Worm (Caenorhabditis elegans): Measurements from ENCODE around the gene unc-104.
A peak's percentile ranks its signal among the peaks of the same experiment; 100 is the strongest.

The unc-104 gene

ce11 chrII:6994677-6995076 lies at the start of gene unc-104:
TSS of gene unc-104 (plus strand) at chrII:6994987.
- peak; percentile 89 for TF ChIP-seq unc-42 (tag; optimal IDR thresholded peaks at IDR 0.05)
- no peak for TF ChIP-seq lim-6 (tag; optimal IDR thresholded peaks at IDR 0.05)

DNA sequence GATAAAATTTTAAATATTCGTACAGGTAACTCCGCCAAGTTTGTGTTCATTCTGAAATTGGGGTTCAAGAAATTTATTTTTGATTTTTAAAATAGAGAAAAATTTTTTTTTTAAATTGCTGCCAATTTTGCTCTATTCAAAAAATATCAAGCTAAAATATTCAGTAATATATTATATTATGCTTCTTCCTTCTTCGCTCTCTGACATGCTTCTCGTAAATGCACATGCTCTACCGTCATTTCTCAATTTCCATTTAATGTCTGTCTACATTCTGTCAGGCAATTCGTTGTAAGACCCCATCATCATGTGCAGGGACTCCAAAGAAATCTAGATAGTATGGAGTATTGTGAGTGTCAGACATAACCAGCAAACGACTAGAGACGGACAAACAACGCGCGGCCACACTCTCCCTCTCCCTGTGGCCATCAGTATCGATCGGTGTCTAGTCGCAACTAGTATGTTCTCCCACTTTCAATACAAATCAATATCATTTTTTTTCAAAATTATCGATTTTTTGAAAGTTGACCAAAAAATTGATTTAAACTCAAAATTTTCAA lies 43.5 kb upstream of the unc-104 start, which contains the start of the genes malt-1 and ceh-38:
malt-1 (minus strand) TSS at position 51 of the 557 bp plus-strand sequence.
ceh-38 (plus strand) TSS at position 277 of the 557 bp plus-strand sequence.
- TF ChIP-seq K02D7.2 (tag; optimal IDR thresholded peaks at IDR 0.05) (no peak), gmeb-2 (tag; optimal IDR thresholded peaks at IDR 0.05) (no peak), hlh-15 (tag; optimal IDR thresholded peaks at IDR 0.05) (no peak), mec-3 (tag; optimal IDR thresholded peaks at IDR 0.05; ENCODE audit: borderline replicate concordance) (no peak), dve-1 (tag; optimal IDR thresholded peaks at IDR 0.05) (peak; percentile 68), ama-1 (optimal IDR thresholded peaks at IDR 0.05) (no peak), ceh-19 (GFP tag; optimal IDR thresholded peaks at IDR 0.05) (peak; percentile 56), ets-4 (tag; optimal IDR thresholded peaks at IDR 0.05) (peak; percentile 19), ceh-18 (tag; optimal IDR thresholded peaks at IDR 0.05) (peak; percentile 80), ztf-16 (tag; optimal IDR thresholded peaks at IDR 0.05) (no peak), nfya-1 (tag; optimal IDR thresholded peaks at IDR 0.05) (peak; percentile 93), ceh-2 (tag; optimal IDR thresholded peaks at IDR 0.05) (peak; percentile 56), pha-2 (tag; optimal IDR thresholded peaks at IDR 0.05) (no peak), pag-3 (tag; optimal IDR thresholded peaks at IDR 0.05; ENCODE audit: borderline replicate concordance) (no peak), ceh-24 (tag; optimal IDR thresholded peaks at IDR 0.05) (no peak), Y22D7AL.16 (tag; optimal IDR thresholded peaks at IDR 0.05) (no peak), ceh-14 (tag; optimal IDR thresholded peaks at IDR 0.05) (peak; percentile 36), ttx-3 (tag; optimal IDR thresholded peaks at IDR 0.05) (no peak), C38D4.7 (GFP tag; optimal IDR thresholded peaks at IDR 0.05) (no peak), ceh-22 (tag; optimal IDR thresholded peaks at IDR 0.05) (no peak), tbx-2 (tag; optimal IDR thresholded peaks at IDR 0.05) (peak; percentile 84), dmd-4 (tag; optimal IDR thresholded peaks at IDR 0.05; ENCODE audit: borderline replicate concordance) (no peak), rnt-1 (tag; optimal IDR thresholded peaks at IDR 0.05) (peak; percentile 51), unc-42 (tag; optimal IDR thresholded peaks at IDR 0.05) (peak; percentile 86), hlh-13 (GFP tag; optimal IDR thresholded peaks at IDR 0.05) (no peak), sox-2 (GFP tag; IDR thresholded peaks at IDR 0.05) (no peak), pqm-1 (tag; optimal IDR thresholded peaks at IDR 0.05) (no peak), unc-55 (GFP tag; optimal IDR thresholded peaks at IDR 0.05) (peak; percentile 82), nhr-11 (tag; optimal IDR thresholded peaks at IDR 0.05) (no peak), hlh-30 (tag; optimal IDR thresholded peaks at IDR 0.05; ENCODE audit: insufficient read depth) (peak; percentile 92), pha-4 (tag; optimal IDR thresholded peaks at IDR 0.05) (no peak), elt-4 (tag; optimal IDR thresholded peaks at IDR 0.05) (no peak), eyg-1 (tag; optimal IDR thresholded peaks at IDR 0.05) (no peak), pax-1 (tag; optimal IDR thresholded peaks at IDR 0.05) (peak; percentile 69), odd-2 (tag; optimal IDR thresholded peaks at IDR 0.05) (no peak), fkh-10 (GFP tag; optimal IDR thresholded peaks at IDR 0.05) (peak; percentile 3), unc-3 (GFP tag; conservative IDR thresholded peaks at IDR 0.05) (no peak), unc-3 (tag; optimal IDR thresholded peaks at IDR 0.05) (no peak), che-1 (tag; optimal IDR thresholded peaks at IDR 0.05) (no peak), syd-9 (tag; optimal IDR thresholded peaks at IDR 0.05) (no peak), pros-1 (tag; optimal IDR thresholded peaks at IDR 0.05) (peak; percentile 72), npax-4 (tag; optimal IDR thresholded peaks at IDR 0.05) (no peak), ceh-34 (tag; optimal IDR thresholded peaks at IDR 0.05) (peak; percentile 57), ref-2 (tag; optimal IDR thresholded peaks at IDR 0.05) (peak; percentile 77), hlh-8 (tag; optimal IDR thresholded peaks at IDR 0.05) (peak; percentile 19), sox-4 (tag; optimal IDR thresholded peaks at IDR 0.05) (no peak), ceh-31 (tag; optimal IDR thresholded peaks at IDR 0.05) (peak; percentile 91), T23F11.4 (GFP tag; optimal IDR thresholded peaks at IDR 0.05) (no peak), K09A11.1 (tag; optimal IDR thresholded peaks at IDR 0.05; ENCODE audit: insufficient read depth) (no peak), ceh-30 (tag; optimal IDR thresholded peaks at IDR 0.05) (no peak)

Data from whole organism, late embryonic.